Worm (Caenorhabditis elegans) whole organism, L3 larva: Measurements from ENCODE around the gene ZK287.9.
A peak's percentile ranks its signal among the peaks of the same experiment; 100 is the strongest.

ENCODE experiments used
- ama-1 ChIP-seq: fragments of 150-350 bp; optimal IDR thresholded peaks from 2 replicates; lab custom pipeline; 2018
- ceh-82 ChIP-seq: fragments of 150-350 bp; optimal IDR thresholded peaks from 2 replicates; lab custom pipeline; 2014; ENCODE audit warnings: missing biosample characterization, missing genetic modification characterization
- elt-2 ChIP-seq: sonication (generic microtip); optimal IDR thresholded peaks from 2 replicates; lab custom pipeline; 2016; ENCODE audit warnings: missing genetic modification reagents, mild to moderate bottlenecking, missing genetic modification characterization, missing compliant biosample characterization
- mml-1 ChIP-seq: fragments of 150-350 bp; sonication (generic microtip); optimal IDR thresholded peaks from 3 replicates; lab custom pipeline; 2014; ENCODE audit warnings: missing biosample characterization, missing genetic modification characterization
- nfya-1 ChIP-seq: sonication (generic microtip); optimal IDR thresholded peaks from 2 replicates; lab custom pipeline; 2017; ENCODE audit warnings: missing genetic modification characterization, mild to moderate bottlenecking, missing compliant biosample characterization, antibody characterized with exemption, moderate library complexity; ENCODE audit not compliant: insufficient read depth
- nhr-11 ChIP-seq: fragments of 150-350 bp; optimal IDR thresholded peaks from 2 replicates; lab custom pipeline; 2014; ENCODE audit warnings: missing biosample characterization, missing genetic modification characterization
- nhr-12 ChIP-seq: fragments of 150-350 bp; optimal IDR thresholded peaks from 2 replicates; lab custom pipeline; 2014; ENCODE audit warnings: missing biosample characterization, missing genetic modification characterization
- nhr-23 ChIP-seq: fragments of 150-350 bp; optimal IDR thresholded peaks from 2 replicates; lab custom pipeline; 2014; ENCODE audit warnings: missing biosample characterization, missing genetic modification reagents, missing genetic modification characterization
- nhr-237 ChIP-seq: fragments of 150-350 bp; optimal IDR thresholded peaks from 2 replicates; lab custom pipeline; 2014; ENCODE audit warnings: missing biosample characterization, missing genetic modification characterization
- nhr-25 ChIP-seq: sonication (generic microtip); optimal IDR thresholded peaks from 2 replicates; lab custom pipeline; 2017; ENCODE audit warnings: missing biosample characterization, missing genetic modification characterization
- skn-1 ChIP-seq: fragments of 150-350 bp; optimal IDR thresholded peaks from 2 replicates; lab custom pipeline; 2014; ENCODE audit warnings: missing biosample characterization, missing genetic modification characterization
- unc-39 ChIP-seq: sonication (generic microtip); optimal IDR thresholded peaks from 4 replicates; lab custom pipeline; 2017; ENCODE audit warnings: missing biosample characterization, missing genetic modification characterization
- unc-62 ChIP-seq: fragments of 150-350 bp; sonication (generic microtip); optimal IDR thresholded peaks from 4 replicates; lab custom pipeline; 2014; ENCODE audit warnings: missing biosample characterization, missing genetic modification reagents, missing genetic modification characterization
- ztf-11 ChIP-seq: fragments of 150-350 bp; optimal IDR thresholded peaks from 2 replicates; lab custom pipeline; 2014; ENCODE audit warnings: missing biosample characterization, missing genetic modification characterization

DNA sequence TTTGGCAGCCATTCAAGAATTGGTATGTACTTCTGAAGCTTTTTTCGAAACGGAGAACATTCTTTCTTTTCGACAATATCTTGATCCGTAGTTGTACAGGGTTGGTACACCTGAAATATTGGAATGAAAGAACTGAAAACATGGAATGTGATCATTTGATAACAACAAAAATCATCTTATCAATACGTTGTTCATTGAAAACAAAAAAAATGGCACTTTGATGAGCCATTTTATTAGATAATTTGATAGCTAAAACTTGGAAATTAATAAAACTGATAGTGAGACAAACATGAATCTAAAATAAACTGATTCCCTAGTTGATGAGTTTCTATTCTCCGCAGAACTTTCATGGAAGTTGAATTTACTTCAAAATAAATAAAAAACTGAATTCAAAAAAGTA is 6.7 kb upstream of the ZK287.9 start:
- no peak for TF ChIP-seq nhr-11
- no peak for TF ChIP-seq mml-1
- no peak for TF ChIP-seq nhr-25
- TF ChIP-seq elt-2 (tag; lab: Kevin White, UChicago), result peak; percentile 70
- TF ChIP-seq nhr-23, result no peak
- no peak for TF ChIP-seq unc-62 (GFP tag; lab: Kevin White, UChicago)
- no peak for TF ChIP-seq ztf-11 (tag; lab: Kevin White, UChicago)
- TF ChIP-seq ama-1 (lab: Kevin White, UChicago), result no peak
- TF ChIP-seq nfya-1 (tag; lab: Kevin White, UChicago), result no peak
- no peak for TF ChIP-seq skn-1 (tag; lab: Kevin White, UChicago)
- no peak for TF ChIP-seq ceh-82 (tag; lab: Kevin White, UChicago)
- no peak for TF ChIP-seq unc-39 (tag; lab: Kevin White, UChicago)
- TF ChIP-seq nhr-237, result no peak
- no peak for TF ChIP-seq nhr-12 (tag; lab: Kevin White, UChicago)
